Worm (Caenorhabditis elegans): ENCODE results near the gene F46G10.2.
A peak's percentile ranks its signal among the peaks of the same experiment; 100 is the strongest.

F46G10.2 gene

DNA sequence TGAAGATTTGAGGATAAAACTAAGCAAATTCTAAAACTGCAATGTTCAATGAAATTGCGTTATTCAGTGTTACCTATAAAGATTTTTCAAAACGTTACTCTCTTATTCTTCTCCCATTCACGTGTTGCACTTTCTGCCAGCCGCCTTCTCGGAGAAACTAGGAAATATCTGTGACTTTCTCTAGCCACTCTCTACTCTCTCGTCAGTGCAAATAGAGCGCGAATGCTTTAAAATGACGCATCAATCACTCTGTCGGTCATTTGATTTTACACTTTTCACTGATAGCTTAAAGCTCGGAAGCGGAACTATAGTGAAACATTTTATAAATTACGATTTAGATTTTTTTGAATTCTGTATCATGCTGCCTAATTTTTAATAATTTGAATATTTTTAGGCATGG lies 6.1 kb downstream of the F46G10.2 start (continued):
- TF ChIP-seq lir-3 (tag; optimal IDR thresholded peaks at IDR 0.05; ENCODE audit: poor library complexity) = peak; percentile 42
- TF ChIP-seq ceh-88 (GFP tag; IDR thresholded peaks at IDR 0.05) = no peak
- TF ChIP-seq mef-2 (tag; optimal IDR thresholded peaks at IDR 0.05) = peak; percentile 47
- TF ChIP-seq elt-2 (tag; optimal IDR thresholded peaks at IDR 0.05) = peak; percentile 61
- peak; percentile 96 for TF ChIP-seq nhr-71 (tag; optimal IDR thresholded peaks at IDR 0.05)
- TF ChIP-seq nhr-90 (tag; optimal IDR thresholded peaks at IDR 0.05; ENCODE audit: poor library complexity) = peak; percentile 51
- peak; percentile 90 for TF ChIP-seq blmp-1 (tag; optimal IDR thresholded peaks at IDR 0.05)
- peak; percentile 53 for TF ChIP-seq snpc-4 (tag; optimal IDR thresholded peaks at IDR 0.05)
- peak; percentile 32 to 78 (median 52) for TF ChIP-seq ceh-82 (tag; optimal IDR thresholded peaks at IDR 0.05)
- peak in 5 of 6 experiments; percentile 13 to 84 (median 76) for TF ChIP-seq elt-3 (tag; optimal IDR thresholded peaks at IDR 0.05)
- TF ChIP-seq fkh-8 (tag; optimal IDR thresholded peaks at IDR 0.05) = peak; percentile 82
- TF ChIP-seq nhr-237 (tag; optimal IDR thresholded peaks at IDR 0.05) = peak; percentile 19
- TF ChIP-seq unc-62 (GFP tag; optimal IDR thresholded peaks at IDR 0.05) = peak; percentile 64
- TF ChIP-seq C04F5.9 (tag; optimal IDR thresholded peaks at IDR 0.05) = no peak
- peak; percentile 88 for TF ChIP-seq C16A3.4 (tag; optimal IDR thresholded peaks at IDR 0.05)
- peak; percentile 50 to 64 (median 59) for TF ChIP-seq dpl-1 (GFP tag; optimal IDR thresholded peaks at IDR 0.05)
- TF ChIP-seq pag-3 (tag; optimal IDR thresholded peaks at IDR 0.05; ENCODE audit: borderline replicate concordance, insufficient read depth) = peak; percentile 93
- peak; percentile 36 for TF ChIP-seq dsc-1 (tag; optimal IDR thresholded peaks at IDR 0.05)

DNA sequence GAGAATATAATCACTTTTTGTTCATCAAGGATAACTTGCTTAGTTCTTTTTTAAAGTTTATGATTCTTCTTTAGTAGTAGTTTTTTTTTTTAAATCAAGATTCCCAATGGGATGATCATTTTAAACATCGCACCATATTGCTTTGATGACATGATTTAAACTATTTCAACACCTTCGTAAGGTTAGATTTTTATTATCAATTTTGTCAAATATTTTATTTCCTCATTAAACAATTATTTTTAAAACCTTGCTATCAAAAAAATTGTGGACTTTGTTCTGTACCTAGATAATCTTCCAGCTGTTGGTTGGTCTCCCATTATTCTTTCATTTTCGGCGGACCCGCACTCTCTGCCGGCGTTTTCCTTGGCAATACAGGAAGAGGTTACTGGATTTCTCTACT lies 8.6 kb downstream of the F46G10.2 start, which contains the start of gene sir-2.3:
Gene sir-2.3, plus strand, starts transcription at position 301 of the 400 bp plus-strand sequence.
- no peak for TF ChIP-seq ceh-82 (tag; optimal IDR thresholded peaks at IDR 0.05)
- TF ChIP-seq mep-1 (tag; optimal IDR thresholded peaks at IDR 0.05) = no peak
- TF ChIP-seq nhr-47 (tag; optimal IDR thresholded peaks at IDR 0.05) = no peak
- TF ChIP-seq egl-13 (tag; optimal IDR thresholded peaks at IDR 0.05) = no peak
- TF ChIP-seq egl-27 (tag; optimal IDR thresholded peaks at IDR 0.05) = no peak
- no peak for TF ChIP-seq mef-2 (tag; optimal IDR thresholded peaks at IDR 0.05)

DNA sequence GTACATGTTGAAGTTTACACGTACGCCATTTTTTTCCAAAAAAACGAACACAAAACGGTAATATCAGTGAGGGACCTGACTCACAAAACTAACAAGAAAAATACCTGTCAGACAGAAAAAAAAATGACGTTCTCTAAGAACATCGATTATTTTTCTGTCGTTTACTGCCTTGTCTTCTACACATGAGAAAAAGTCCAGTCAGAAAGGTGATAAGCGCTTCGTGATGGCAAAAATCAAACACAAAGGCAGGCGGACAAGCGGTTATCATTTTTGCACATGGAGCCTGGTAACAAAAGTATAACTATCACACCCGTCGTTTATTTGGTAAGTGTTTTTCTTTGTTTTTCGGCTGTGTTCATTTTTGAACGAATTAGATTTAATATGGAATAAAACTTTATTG lies 11.1 kb downstream of the F46G10.2 start, which contains the start of gene F46G10.4:
Gene F46G10.4, plus strand, starts transcription at position 212 of the 400 bp plus-strand sequence.
- no peak for TF ChIP-seq ceh-90 (tag; optimal IDR thresholded peaks at IDR 0.05)
- no peak for TF ChIP-seq lin-35 (GFP tag; optimal IDR thresholded peaks at IDR 0.05)
- TF ChIP-seq zag-1 (tag; optimal IDR thresholded peaks at IDR 0.05) = no peak
- peak; percentile 23 for TF ChIP-seq elt-2 (tag; optimal IDR thresholded peaks at IDR 0.05)
- TF ChIP-seq vab-15 (tag; optimal IDR thresholded peaks at IDR 0.05) = no peak
- TF ChIP-seq nhr-20 (tag; optimal IDR thresholded peaks at IDR 0.05) = no peak
- no peak for TF ChIP-seq nhr-237 (tag; optimal IDR thresholded peaks at IDR 0.05)

DNA sequence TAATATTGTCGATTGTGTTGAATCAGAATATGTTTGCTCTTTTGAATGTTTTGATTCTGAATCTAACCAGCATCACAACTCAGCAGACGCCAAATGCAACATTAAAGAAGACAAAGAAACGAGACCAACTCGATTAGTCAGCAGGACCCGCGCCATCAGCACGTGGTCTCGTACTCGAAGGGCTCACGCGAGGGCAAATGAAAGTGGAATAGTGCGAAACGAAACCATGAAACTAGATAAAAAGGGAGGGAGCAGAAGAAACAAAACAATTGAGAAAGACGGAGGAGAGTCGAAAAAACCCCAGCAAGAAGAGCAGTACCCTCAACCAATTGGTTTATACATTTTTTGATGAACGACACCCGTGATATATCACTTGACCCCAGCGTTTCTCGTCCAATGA lies 14.2 kb downstream of the F46G10.2 start:
- peak; percentile 47 for TF ChIP-seq tbx-2 (tag; optimal IDR thresholded peaks at IDR 0.05)
- TF ChIP-seq nhr-47 (tag; optimal IDR thresholded peaks at IDR 0.05) = peak; percentile 5
- peak; percentile 50 for TF ChIP-seq nhr-20 (tag; optimal IDR thresholded peaks at IDR 0.05)
- TF ChIP-seq snu-23 (GFP tag; optimal IDR thresholded peaks at IDR 0.05) = peak; percentile 59
- peak; percentile 20; the same call in 1 of the 2 replicates for TF ChIP-seq mab-9 (GFP tag; IDR thresholded peaks at IDR 0.05)
- TF ChIP-seq unc-62 (GFP tag; optimal IDR thresholded peaks at IDR 0.05) = no peak
- TF ChIP-seq nhr-12 (tag; optimal IDR thresholded peaks at IDR 0.05) = no peak
- TF ChIP-seq ceh-82 (tag; optimal IDR thresholded peaks at IDR 0.05) = peak in 1 of 3 experiments; percentile 27
- TF ChIP-seq lin-14 (GFP tag; optimal IDR thresholded peaks at IDR 0.05) = peak; percentile 85
- no peak for TF ChIP-seq ztf-11 (tag; optimal IDR thresholded peaks at IDR 0.05)
- TF ChIP-seq nhr-19 (GFP tag; conservative IDR thresholded peaks at IDR 0.05) = peak; percentile 54
- no peak for TF ChIP-seq unc-98 (GFP tag; IDR thresholded peaks at IDR 0.05)
- no peak for TF ChIP-seq sptf-1 (tag; optimal IDR thresholded peaks at IDR 0.05)
- TF ChIP-seq dsc-1 (tag; optimal IDR thresholded peaks at IDR 0.05) = peak; percentile 40
- no peak for TF ChIP-seq C04F5.9 (tag; optimal IDR thresholded peaks at IDR 0.05)
- TF ChIP-seq nhr-71 (tag; optimal IDR thresholded peaks at IDR 0.05) = peak; percentile 84
- peak; percentile 43 for TF ChIP-seq vab-15 (tag; optimal IDR thresholded peaks at IDR 0.05)
- TF ChIP-seq C34B4.2 (tag; optimal IDR thresholded peaks at IDR 0.05) = no peak
- peak in 1 of 2 experiments; percentile 50 for TF ChIP-seq lsy-2 (tag; optimal IDR thresholded peaks at IDR 0.05)
- TF ChIP-seq tlp-1 (tag; optimal IDR thresholded peaks at IDR 0.05) = no peak
- peak in 1 of 2 experiments; percentile 0 for TF ChIP-seq efl-1 (optimal IDR thresholded peaks at IDR 0.05)
- TF ChIP-seq efl-1 (GFP tag; optimal IDR thresholded peaks at IDR 0.05 in 1 of 2) = peak in 1 of 2 experiments; percentile 19
- peak; percentile 70 for TF ChIP-seq rnt-1 (tag; optimal IDR thresholded peaks at IDR 0.05)
- TF ChIP-seq mdl-1 (tag; optimal IDR thresholded peaks at IDR 0.05) = peak in 1 of 2 experiments; percentile 70
- no peak for TF ChIP-seq ceh-8 (GFP tag; optimal IDR thresholded peaks at IDR 0.05)
- TF ChIP-seq unc-130 (tag; optimal IDR thresholded peaks at IDR 0.05) = peak; percentile 35

Measured in whole organism, L1 larva.